Fruit fly (Drosophila melanogaster): ENCODE results near the gene Osi8.

dm6 chr3R:6298828-6299227 is 43.9 kb downstream of the Osi8 start, which contains the start of gene Osi14:
- TF ChIP-seq rn (GFP tag; IDR thresholded peaks at IDR 0.05), result no peak
- no peak for TF ChIP-seq D1 (tag; optimal IDR thresholded peaks at IDR 0.05)
- TF ChIP-seq CG12605 (GFP tag; IDR thresholded peaks at IDR 0.05), result no peak
- no peak for TF ChIP-seq fd96Ca (GFP tag; IDR thresholded peaks at IDR 0.05)
- no peak for TF ChIP-seq CG17806 (tag; optimal IDR thresholded peaks at IDR 0.05)
- no peak for TF ChIP-seq Ets98B (GFP tag; IDR thresholded peaks at IDR 0.05)
- no peak for TF ChIP-seq Pif1B (GFP tag; optimal IDR thresholded peaks at IDR 0.05)
- TF ChIP-seq CG13204 (GFP tag; optimal IDR thresholded peaks at IDR 0.05), result no peak
- TF ChIP-seq EcR (GFP tag; optimal IDR thresholded peaks at IDR 0.05), result no peak
- no peak for TF ChIP-seq Snoo (tag; optimal IDR thresholded peaks at IDR 0.05)
- TF ChIP-seq CG32121 (GFP tag; IDR thresholded peaks at IDR 0.05), result no peak
- no peak for TF ChIP-seq CG8301 (tag; optimal IDR thresholded peaks at IDR 0.05)
- no peak for TF ChIP-seq CG9948 (tag; optimal IDR thresholded peaks at IDR 0.05)
